Worm (Caenorhabditis elegans): ENCODE results near the gene F53H4.2.

DNA sequence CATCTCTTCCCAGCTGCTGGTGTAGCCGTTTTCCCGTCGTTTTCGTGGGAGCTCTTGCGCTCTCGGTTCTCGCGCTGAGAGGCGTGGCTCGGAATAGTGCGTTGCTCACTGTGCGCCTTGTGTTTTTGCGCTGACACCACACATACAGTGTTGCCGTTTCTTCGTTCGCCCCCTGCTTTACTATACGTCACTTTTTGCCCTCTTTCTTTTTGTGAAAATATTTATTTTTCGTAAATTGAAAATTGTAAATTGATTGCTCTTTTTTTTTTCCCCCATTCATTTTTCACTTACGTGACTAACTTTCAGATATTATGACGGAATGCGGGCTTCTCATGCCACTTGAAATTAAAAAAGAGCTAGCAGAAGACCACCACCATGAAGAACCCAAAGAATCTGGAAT lies 21.8 kb downstream of the F53H4.2 start, which contains the start of gene gmeb-2:
- TF ChIP-seq sox-2 (GFP tag; IDR thresholded peaks at IDR 0.05) (no peak), fkh-10 (GFP tag; optimal IDR thresholded peaks at IDR 0.05) (no peak)
